Fruit fly (Drosophila melanogaster) whole organism, embryonic: ENCODE measurements around the gene Agpat1.
A peak's percentile ranks its signal among the peaks of the same experiment; 100 is the strongest.

Source experiments
- CG10654 ChIP-seq: fragments of 200-800 bp; sonication (Bioruptor generic); optimal IDR thresholded peaks from 2 replicates; lab custom pipeline; 2016; ENCODE audit warnings: missing biosample characterization, missing genetic modification characterization
- CG13287 ChIP-seq: fragments of 200-800 bp; sonication (Bioruptor generic); IDR thresholded peaks from 2 replicates; pipeline ENCODE4 v1.3.6; 2022; ENCODE audit warnings: missing biosample characterization, missing genetic modification characterization; ENCODE audit not compliant: partially characterized antibody
- CG13894 ChIP-seq: fragments of 200-800 bp; sonication (Bioruptor generic); optimal IDR thresholded peaks from 3 replicates; lab custom pipeline; 2018; ENCODE audit warnings: missing biosample characterization, mild to moderate bottlenecking, missing genetic modification characterization, moderate library complexity
- CG14014 ChIP-seq: fragments of 200-800 bp; sonication (Bioruptor generic); IDR thresholded peaks from 2 replicates; pipeline ENCODE4 v1.3.6; 2022; ENCODE audit warnings: missing biosample characterization, missing genetic modification characterization
- CG15269 ChIP-seq: fragments of 200-800 bp; sonication (Bioruptor generic); optimal IDR thresholded peaks from 2 replicates; lab custom pipeline; 2018; ENCODE audit warnings: missing biosample characterization, mild to moderate bottlenecking, missing genetic modification characterization, moderate library complexity
- CG15601 ChIP-seq: fragments of 200-800 bp; sonication (Bioruptor generic); optimal IDR thresholded peaks from 3 replicates; lab custom pipeline; 2019; ENCODE audit warnings: missing biosample characterization, mild to moderate bottlenecking, missing genetic modification characterization, moderate library complexity
- CG15696 ChIP-seq: fragments of 200-800 bp; sonication (Bioruptor generic); optimal IDR thresholded peaks from 2 replicates; lab custom pipeline; 2019; ENCODE audit warnings: missing biosample characterization, mild to moderate bottlenecking, missing genetic modification characterization, moderate library complexity
- CG17612 ChIP-seq: fragments of 200-800 bp; sonication (Bioruptor generic); IDR thresholded peaks from 2 replicates; pipeline ENCODE4 v1.3.6; 2022; ENCODE audit warnings: missing biosample characterization, missing genetic modification characterization
- CG1792 ChIP-seq: fragments of 200-800 bp; sonication (Bioruptor generic); optimal IDR thresholded peaks from 2 replicates; lab custom pipeline; 2016; ENCODE audit warnings: missing biosample characterization, missing genetic modification characterization
- CG18599 ChIP-seq: fragments of 200-800 bp; sonication (Bioruptor generic); optimal IDR thresholded peaks from 3 replicates; lab custom pipeline; 2017; ENCODE audit warnings: missing biosample characterization, missing genetic modification characterization, mild to moderate bottlenecking, moderate library complexity, missing genetic modification reagents
- CG31224 ChIP-seq: fragments of 200-800 bp; sonication (Bioruptor generic); IDR thresholded peaks from 2 replicates; pipeline ENCODE4 v1.3.6; 2022; ENCODE audit warnings: missing biosample characterization, missing genetic modification characterization
- CG31388 ChIP-seq: fragments of 200-800 bp; sonication (Bioruptor generic); optimal IDR thresholded peaks from 2 replicates; lab custom pipeline; 2016; ENCODE audit warnings: missing biosample characterization, missing genetic modification characterization
- CG4424 ChIP-seq: fragments of 200-800 bp; sonication (Bioruptor generic); optimal IDR thresholded peaks from 3 replicates; lab custom pipeline; 2016; ENCODE audit warnings: missing biosample characterization, missing genetic modification characterization
- CG6689 ChIP-seq: fragments of 200-800 bp; sonication (Bioruptor generic); IDR thresholded peaks from 2 replicates; pipeline ENCODE4 v1.3.6; 2022; ENCODE audit warnings: missing biosample characterization, missing genetic modification characterization
- CG6765 ChIP-seq: fragments of 200-800 bp; sonication (Bioruptor generic); optimal IDR thresholded peaks from 3 replicates; lab custom pipeline; 2017; ENCODE audit warnings: missing biosample characterization, mild to moderate bottlenecking, missing genetic modification characterization
- CG6854 ChIP-seq: fragments of 200-800 bp; sonication (Bioruptor generic); optimal IDR thresholded peaks from 3 replicates; lab custom pipeline; 2017; ENCODE audit warnings: missing biosample characterization, mild to moderate bottlenecking, missing genetic modification characterization
- CG7745 ChIP-seq: fragments of 200-800 bp; sonication (Bioruptor generic); optimal IDR thresholded peaks from 2 replicates; lab custom pipeline; 2018; ENCODE audit warnings: missing biosample characterization, mild to moderate bottlenecking, missing genetic modification characterization, moderate library complexity
- CG7987 ChIP-seq: fragments of 200-800 bp; sonication (Bioruptor generic); optimal IDR thresholded peaks from 2 replicates; lab custom pipeline; 2018; ENCODE audit warnings: missing biosample characterization, mild to moderate bottlenecking, missing genetic modification characterization, moderate library complexity
- CG8281 ChIP-seq: fragments of 200-800 bp; sonication (Bioruptor generic); optimal IDR thresholded peaks from 2 replicates; lab custom pipeline; 2018; ENCODE audit warnings: missing biosample characterization, mild to moderate bottlenecking, missing genetic modification characterization, moderate library complexity
- CG8478 ChIP-seq: fragments of >200 bp; optimal IDR thresholded peaks from 2 replicates; lab custom pipeline; 2018
- CG9876 ChIP-seq: fragments of 200-800 bp; sonication (Bioruptor generic); optimal IDR thresholded peaks from 2 replicates; lab custom pipeline; 2016; ENCODE audit warnings: missing biosample characterization, missing genetic modification characterization
- Dbx ChIP-seq: fragments of 200-800 bp; sonication (Bioruptor generic); IDR thresholded peaks from 3 replicates; pipeline ENCODE4 v1.3.6; 2022; ENCODE audit warnings: missing biosample characterization, missing genetic modification characterization
- Fer3 ChIP-seq: fragments of 200-800 bp; sonication (Bioruptor generic); optimal IDR thresholded peaks from 2 replicates; lab custom pipeline; 2018; ENCODE audit warnings: missing biosample characterization, mild to moderate bottlenecking, missing genetic modification characterization, moderate library complexity
- Kr ChIP-seq: fragments of 200-800 bp; sonication (Bioruptor generic); optimal IDR thresholded peaks from 2 replicates; lab custom pipeline; 2017; ENCODE audit warnings: missing biosample characterization, mild to moderate bottlenecking, missing genetic modification characterization
- Lim3 ChIP-seq: fragments of 200-800 bp; sonication (Bioruptor generic); IDR thresholded peaks from 2 replicates; pipeline ENCODE4 v1.3.6; 2022; ENCODE audit warnings: missing biosample characterization, missing genetic modification characterization
- Med ChIP-seq: fragments of 200-800 bp; sonication (Bioruptor generic); peaks from one replicate; lab custom pipeline; 2016; ENCODE audit warnings: missing biosample characterization, missing genetic modification characterization, mild to moderate bottlenecking, inconsistent platforms, moderate library complexity
- Myb ChIP-seq: fragments of 200-800 bp; sonication (Bioruptor generic); optimal IDR thresholded peaks from 2 replicates; lab custom pipeline; 2016; ENCODE audit warnings: missing biosample characterization, missing genetic modification characterization
- NC2β ChIP-seq: fragments of 200-800 bp; sonication (Bioruptor generic); optimal IDR thresholded peaks from 2 replicates; lab custom pipeline; 2016; ENCODE audit warnings: missing biosample characterization, missing genetic modification characterization
- Nf-YB ChIP-seq: fragments of 200-800 bp; sonication (Bioruptor generic); optimal IDR thresholded peaks from 3 replicates; lab custom pipeline; 2019; ENCODE audit warnings: missing biosample characterization, mild to moderate bottlenecking, missing genetic modification characterization, moderate library complexity
- Pdp1 ChIP-seq, 2 experiments: fragments of 200-800 bp; sonication (Bioruptor generic); optimal IDR thresholded peaks; 3 replicates each; lab custom pipeline; 2016; ENCODE audit warnings: missing biosample characterization in 2 of 2, missing genetic modification characterization in 2 of 2, mild to moderate bottlenecking in 1 of 2, moderate library complexity in 1 of 2
- Rx ChIP-seq: fragments of 200-800 bp; sonication (Bioruptor generic); IDR thresholded peaks from 2 replicates; pipeline ENCODE4 v1.3.6; 2022; ENCODE audit warnings: missing biosample characterization, missing genetic modification characterization
- Side ChIP-seq: fragments of 200-800 bp; sonication (Bioruptor generic); optimal IDR thresholded peaks from 2 replicates; lab custom pipeline; 2016; ENCODE audit warnings: missing biosample characterization, missing genetic modification characterization
- Ssrp ChIP-seq: fragments of 200-800 bp; sonication (Bioruptor generic); optimal IDR thresholded peaks from 2 replicates; lab custom pipeline; 2018; ENCODE audit warnings: missing biosample characterization, mild to moderate bottlenecking, missing genetic modification characterization, moderate library complexity
- cato ChIP-seq: fragments of 200-800 bp; sonication (Bioruptor generic); optimal IDR thresholded peaks from 2 replicates; lab custom pipeline; 2016; ENCODE audit warnings: missing biosample characterization, missing genetic modification characterization, borderline replicate concordance
- chm ChIP-seq: fragments of 200-800 bp; sonication (Bioruptor generic); IDR thresholded peaks from 2 replicates; pipeline ENCODE4 v1.3.6; 2022; ENCODE audit warnings: missing biosample characterization, missing genetic modification characterization
- crp ChIP-seq, 2 experiments: fragments of 200-800 bp; sonication (Bioruptor generic); optimal IDR thresholded peaks; 2 replicates in 1 of 2; 3 replicates in 1 of 2; lab custom pipeline; 2017; ENCODE audit warnings: missing biosample characterization in 2 of 2, missing genetic modification characterization in 2 of 2, mild to moderate bottlenecking in 1 of 2, moderate library complexity in 1 of 2
- cwo ChIP-seq: fragments of 200-800 bp; sonication (Bioruptor generic); optimal IDR thresholded peaks from 3 replicates; lab custom pipeline; 2017; ENCODE audit warnings: missing biosample characterization, missing genetic modification characterization, mild to moderate bottlenecking, moderate library complexity, missing genetic modification reagents
- danr ChIP-seq: fragments of 200-800 bp; sonication (Bioruptor generic); IDR thresholded peaks from 2 replicates; pipeline ENCODE4 v1.3.6; 2022; ENCODE audit warnings: missing biosample characterization, missing genetic modification characterization
- exex ChIP-seq: fragments of 200-800 bp; sonication (Bioruptor generic); optimal IDR thresholded peaks from 4 replicates; lab custom pipeline; 2018; ENCODE audit warnings: missing biosample characterization, mild to moderate bottlenecking, missing genetic modification characterization, moderate library complexity
- hbn ChIP-seq: fragments of 200-800 bp; sonication (Bioruptor generic); IDR thresholded peaks from 2 replicates; pipeline ENCODE4 v1.3.6; 2022; ENCODE audit warnings: missing biosample characterization, missing genetic modification characterization; ENCODE audit not compliant: partially characterized antibody
- jigr1 ChIP-seq: fragments of 200-800 bp; sonication (Bioruptor generic); IDR thresholded peaks from 3 replicates; pipeline ENCODE4 v1.3.6; 2022; ENCODE audit warnings: missing biosample characterization, missing genetic modification characterization
- lola ChIP-seq, 3 experiments: fragments of >200 bp in 2 of 3; fragments of 200-800 bp in 1 of 3; sonication (Bioruptor generic) in 1 of 3; optimal IDR thresholded peaks; 2 replicates each; lab custom pipeline; 2017 to 2019; ENCODE audit warnings: missing biosample characterization in 3 of 3, missing genetic modification characterization in 3 of 3, mild to moderate bottlenecking in 1 of 3, moderate library complexity in 1 of 3
- pfk ChIP-seq: fragments of 200-800 bp; sonication (Bioruptor generic); optimal IDR thresholded peaks from 2 replicates; lab custom pipeline; 2018; ENCODE audit warnings: missing biosample characterization, mild to moderate bottlenecking, missing genetic modification characterization, moderate library complexity
- pros ChIP-seq: fragments of 200-800 bp; sonication (Bioruptor generic); optimal IDR thresholded peaks from 3 replicates; lab custom pipeline; 2019; ENCODE audit warnings: missing biosample characterization, mild to moderate bottlenecking, missing genetic modification characterization, moderate library complexity
- repo ChIP-seq: fragments of 200-800 bp; sonication (Bioruptor generic); optimal IDR thresholded peaks from 2 replicates; lab custom pipeline; 2016; ENCODE audit warnings: missing biosample characterization, missing genetic modification characterization
- rib ChIP-seq: fragments of 200-800 bp; sonication (Bioruptor generic); IDR thresholded peaks from 2 replicates; pipeline ENCODE4 v1.3.6; 2022; ENCODE audit warnings: missing biosample characterization, missing genetic modification characterization
- schlank ChIP-seq: fragments of 200-800 bp; sonication (Bioruptor generic); optimal IDR thresholded peaks from 2 replicates; lab custom pipeline; 2018; ENCODE audit warnings: missing biosample characterization, mild to moderate bottlenecking, missing genetic modification characterization
- seq ChIP-seq: fragments of 200-800 bp; sonication (Bioruptor generic); IDR thresholded peaks from 2 replicates; pipeline ENCODE4 v1.3.6; 2022; ENCODE audit warnings: missing biosample characterization, missing genetic modification characterization
- sna ChIP-seq: fragments of 200-800 bp; sonication (Bioruptor generic); IDR thresholded peaks from 2 replicates; pipeline ENCODE4 v1.3.6; 2022; ENCODE audit warnings: missing biosample characterization, missing genetic modification characterization; ENCODE audit not compliant: partially characterized antibody

Agpat1 gene

dm6 chrX:12744026-12744688 is 20.9 kb upstream of the Agpat1 start, which contains the start of gene CG4004 (continued):
- TF ChIP-seq schlank (tag; lab: Kevin White, UChicago): no peak
- TF ChIP-seq CG15269 (tag; lab: Kevin White, UChicago): no peak
- TF ChIP-seq CG31224: no peak
- peak in 1 of 2 experiments; percentile 74 for TF ChIP-seq Pdp1 (GFP tag; optimal IDR thresholded peaks at IDR 0.05; lab: Kevin White, UChicago)
- no peak for TF ChIP-seq CG6854 (GFP tag; lab: Kevin White, UChicago)
- no peak; the same call in 1 of the 2 replicates for TF ChIP-seq chm (GFP tag; lab: Robert Waterston, UW)
- no peak for TF ChIP-seq crp (GFP tag; optimal IDR thresholded peaks at IDR 0.05; lab: Kevin White, UChicago)
- TF ChIP-seq rib: no peak
- no peak for TF ChIP-seq CG17612 (GFP tag; lab: Robert Waterston, UW)
- no peak for TF ChIP-seq CG9876 (GFP tag; lab: Kevin White, UChicago)
- no peak for TF ChIP-seq CG31388 (GFP tag; lab: Kevin White, UChicago)
- no peak for TF ChIP-seq cato (GFP tag; lab: Kevin White, UChicago)
- no peak for TF ChIP-seq CG18599
- 0 out of 2 replicates have a peak, but pooled peaks have one; percentile 21 for TF ChIP-seq CG6689 (GFP tag; lab: Robert Waterston, UW)
- TF ChIP-seq CG15696 (tag; lab: Kevin White, UChicago): peak; percentile 61
- no peak for TF ChIP-seq cwo
- TF ChIP-seq Side (GFP tag; lab: Kevin White, UChicago): no peak
- no peak for TF ChIP-seq seq
- no peak for TF ChIP-seq CG13894 (tag; lab: Kevin White, UChicago)
- TF ChIP-seq CG14014: no peak
- TF ChIP-seq CG7745: no peak
- no peak for TF ChIP-seq danr
- TF ChIP-seq Nf-YB (GFP tag; lab: Kevin White, UChicago): no peak
- TF ChIP-seq Lim3 (GFP tag; lab: Robert Waterston, UW): no peak
- no peak for TF ChIP-seq hbn (GFP tag; lab: Robert Waterston, UW)
- TF ChIP-seq NC2β (GFP tag; lab: Kevin White, UChicago): no peak
- no peak for TF ChIP-seq Rx (GFP tag; lab: Robert Waterston, UW)
- no peak for TF ChIP-seq CG8281 (tag; lab: Kevin White, UChicago)
- TF ChIP-seq CG13287 (GFP tag; lab: Robert Waterston, UW): no peak
- TF ChIP-seq sna (GFP tag; lab: Robert Waterston, UW): no peak
- no peak for TF ChIP-seq CG6765 (GFP tag; lab: Kevin White, UChicago)
- no peak for TF ChIP-seq Fer3
- no peak for TF ChIP-seq CG15601 (tag; lab: Kevin White, UChicago)
- TF ChIP-seq exex: no peak
- no peak for TF ChIP-seq CG10654 (GFP tag; lab: Kevin White, UChicago)
- TF ChIP-seq CG4424 (GFP tag; lab: Kevin White, UChicago): no peak
- TF ChIP-seq Dbx (GFP tag; lab: Robert Waterston, UW): no peak
- no peak for TF ChIP-seq pfk (GFP tag; lab: Kevin White, UChicago)
- no peak for TF ChIP-seq CG8478 (lab: Kevin White, UChicago)
- peak in 1 of 3 experiments; percentile 40 for TF ChIP-seq lola (GFP tag; optimal IDR thresholded peaks at IDR 0.05; lab: Kevin White, UChicago)
- no peak for TF ChIP-seq repo (GFP tag; lab: Kevin White, UChicago)
- peak; percentile 3 for TF ChIP-seq Ssrp (tag; lab: Kevin White, UChicago)
- TF ChIP-seq Myb (GFP tag; lab: Kevin White, UChicago): no peak
- TF ChIP-seq Med (GFP tag; lab: Kevin White, UChicago): peak; percentile 31
- no peak for TF ChIP-seq Kr (GFP tag; lab: Kevin White, UChicago)
- no peak for TF ChIP-seq CG1792
- TF ChIP-seq CG7987 (GFP tag; lab: Kevin White, UChicago): no peak
- no peak for TF ChIP-seq pros (GFP tag; lab: Kevin White, UChicago)
- TF ChIP-seq jigr1 (GFP tag; lab: Robert Waterston, UW): no peak
